Worm (Caenorhabditis elegans) whole organism, L3 larva: ENCODE data around the gene his-35.

Experiments
- R02D3.7 ChIP-seq: fragments of 150-350 bp; optimal IDR thresholded peaks from 2 replicates; lab custom pipeline; 2014; ENCODE audit warnings: missing biosample characterization, missing genetic modification characterization
- ama-1 ChIP-seq: fragments of 150-350 bp; optimal IDR thresholded peaks from 2 replicates; lab custom pipeline; 2018
- ceh-28 ChIP-seq: fragments of 150-350 bp; optimal IDR thresholded peaks from 2 replicates; lab custom pipeline; 2014; ENCODE audit warnings: missing biosample characterization, missing genetic modification reagents, missing genetic modification characterization
- ceh-82 ChIP-seq: fragments of 150-350 bp; optimal IDR thresholded peaks from 2 replicates; lab custom pipeline; 2014; ENCODE audit warnings: missing biosample characterization, missing genetic modification characterization
- ceh-9 ChIP-seq: sonication (generic microtip); optimal IDR thresholded peaks from 2 replicates; lab custom pipeline; 2018; ENCODE audit warnings: missing biosample characterization, missing genetic modification characterization
- daf-12 ChIP-seq: fragments of 150-350 bp; optimal IDR thresholded peaks from 2 replicates; lab custom pipeline; 2014; ENCODE audit warnings: missing biosample characterization, missing genetic modification reagents, missing genetic modification characterization
- egl-27 ChIP-seq: sonication (generic microtip); optimal IDR thresholded peaks from 4 replicates; lab custom pipeline; 2017; ENCODE audit warnings: missing biosample characterization, missing genetic modification reagents, missing genetic modification characterization
- egl-5 ChIP-seq: fragments of 150-350 bp; optimal IDR thresholded peaks from 2 replicates; lab custom pipeline; 2017; ENCODE audit warnings: missing biosample characterization, missing genetic modification reagents, missing genetic modification characterization, inconsistent platforms
- elt-1 ChIP-seq: fragments of 150-350 bp; optimal IDR thresholded peaks from 2 replicates; lab custom pipeline; 2014; ENCODE audit warnings: missing biosample characterization, missing genetic modification characterization
- elt-2 ChIP-seq: sonication (generic microtip); optimal IDR thresholded peaks from 2 replicates; lab custom pipeline; 2016; ENCODE audit warnings: missing genetic modification reagents, mild to moderate bottlenecking, missing genetic modification characterization, missing compliant biosample characterization
- eor-1 ChIP-seq, 2 experiments: fragments of 150-350 bp; optimal IDR thresholded peaks; 2 replicates each; lab custom pipeline; 2014 to 2018; ENCODE audit warnings: missing biosample characterization in 2 of 2, missing genetic modification characterization in 2 of 2
- fkh-2 ChIP-seq: fragments of 150-350 bp; optimal IDR thresholded peaks from 2 replicates; lab custom pipeline; 2014; ENCODE audit warnings: missing biosample characterization, missing genetic modification reagents, missing genetic modification characterization
- fos-1 ChIP-seq: fragments of 150-350 bp; optimal IDR thresholded peaks from 2 replicates; lab custom pipeline; 2014; ENCODE audit warnings: missing biosample characterization, missing genetic modification characterization
- hmg-11 ChIP-seq: sonication (generic microtip); optimal IDR thresholded peaks from 2 replicates; lab custom pipeline; 2016; ENCODE audit warnings: missing genetic modification characterization, missing compliant biosample characterization
- jun-1 ChIP-seq: fragments of 150-350 bp; optimal IDR thresholded peaks from 2 replicates; lab custom pipeline; 2014; ENCODE audit warnings: missing biosample characterization, missing genetic modification reagents, missing genetic modification characterization
- lin-15B ChIP-seq: fragments of 150-350 bp; optimal IDR thresholded peaks from 2 replicates; lab custom pipeline; 2014; ENCODE audit warnings: missing biosample characterization, missing genetic modification characterization
- lin-39 ChIP-seq: fragments of 150-350 bp; optimal IDR thresholded peaks from 2 replicates; lab custom pipeline; 2018; ENCODE audit warnings: missing biosample characterization, missing genetic modification reagents, missing genetic modification characterization
- lsy-12 ChIP-seq: sonication (generic microtip); optimal IDR thresholded peaks from 2 replicates; lab custom pipeline; 2016; ENCODE audit warnings: mild to moderate bottlenecking, missing genetic modification characterization, missing compliant biosample characterization
- mdl-1 ChIP-seq: fragments of 150-350 bp; optimal IDR thresholded peaks from 2 replicates; lab custom pipeline; 2014; ENCODE audit warnings: missing biosample characterization, missing genetic modification characterization
- mml-1 ChIP-seq: fragments of 150-350 bp; sonication (generic microtip); optimal IDR thresholded peaks from 3 replicates; lab custom pipeline; 2014; ENCODE audit warnings: missing biosample characterization, missing genetic modification characterization
- nfya-1 ChIP-seq: sonication (generic microtip); optimal IDR thresholded peaks from 2 replicates; lab custom pipeline; 2017; ENCODE audit warnings: missing genetic modification characterization, mild to moderate bottlenecking, missing compliant biosample characterization, antibody characterized with exemption, moderate library complexity; ENCODE audit not compliant: insufficient read depth
- nhr-11 ChIP-seq: fragments of 150-350 bp; optimal IDR thresholded peaks from 2 replicates; lab custom pipeline; 2014; ENCODE audit warnings: missing biosample characterization, missing genetic modification characterization
- nhr-12 ChIP-seq: fragments of 150-350 bp; optimal IDR thresholded peaks from 2 replicates; lab custom pipeline; 2014; ENCODE audit warnings: missing biosample characterization, missing genetic modification characterization
- nhr-23 ChIP-seq: fragments of 150-350 bp; optimal IDR thresholded peaks from 2 replicates; lab custom pipeline; 2014; ENCODE audit warnings: missing biosample characterization, missing genetic modification reagents, missing genetic modification characterization
- nhr-237 ChIP-seq: fragments of 150-350 bp; optimal IDR thresholded peaks from 2 replicates; lab custom pipeline; 2014; ENCODE audit warnings: missing biosample characterization, missing genetic modification characterization
- nhr-25 ChIP-seq: sonication (generic microtip); optimal IDR thresholded peaks from 2 replicates; lab custom pipeline; 2017; ENCODE audit warnings: missing biosample characterization, missing genetic modification characterization
- nhr-28 ChIP-seq: fragments of 150-350 bp; optimal IDR thresholded peaks from 2 replicates; lab custom pipeline; 2014; ENCODE audit warnings: missing biosample characterization, missing genetic modification characterization
- nhr-43 ChIP-seq: sonication (generic microtip); optimal IDR thresholded peaks from 2 replicates; lab custom pipeline; 2016; ENCODE audit warnings: mild to moderate bottlenecking, missing genetic modification characterization, missing compliant biosample characterization; ENCODE audit not compliant: poor library complexity, severe bottlenecking
- nhr-67 ChIP-seq: fragments of 150-350 bp; optimal IDR thresholded peaks from 2 replicates; lab custom pipeline; 2014; ENCODE audit warnings: missing biosample characterization, missing genetic modification characterization
- nhr-76 ChIP-seq: fragments of 150-350 bp; sonication (generic microtip); optimal IDR thresholded peaks from 5 replicates; lab custom pipeline; 2014; ENCODE audit warnings: missing biosample characterization, missing genetic modification characterization
- pha-4 ChIP-seq: fragments of 150-350 bp; optimal IDR thresholded peaks from 2 replicates; lab custom pipeline; 2014; ENCODE audit warnings: missing biosample characterization, missing genetic modification reagents, missing genetic modification characterization
- pqm-1 ChIP-seq: fragments of 150-350 bp; optimal IDR thresholded peaks from 2 replicates; lab custom pipeline; 2017; ENCODE audit warnings: missing biosample characterization, missing genetic modification characterization, inconsistent platforms
- snpc-4 ChIP-seq: fragments of 150-350 bp; optimal IDR thresholded peaks from 2 replicates; lab custom pipeline; 2014; ENCODE audit warnings: missing biosample characterization, missing genetic modification characterization
- tbx-2 ChIP-seq: sonication (generic microtip); optimal IDR thresholded peaks from 2 replicates; lab custom pipeline; 2016; ENCODE audit warnings: mild to moderate bottlenecking, missing genetic modification characterization, missing compliant biosample characterization
- unc-62 ChIP-seq: fragments of 150-350 bp; sonication (generic microtip); optimal IDR thresholded peaks from 4 replicates; lab custom pipeline; 2014; ENCODE audit warnings: missing biosample characterization, missing genetic modification reagents, missing genetic modification characterization
- zag-1 ChIP-seq: fragments of 150-350 bp; optimal IDR thresholded peaks from 2 replicates; lab custom pipeline; 2014; ENCODE audit warnings: missing biosample characterization, missing genetic modification characterization
- ztf-11 ChIP-seq: fragments of 150-350 bp; optimal IDR thresholded peaks from 2 replicates; lab custom pipeline; 2014; ENCODE audit warnings: missing biosample characterization, missing genetic modification characterization
- ztf-4 ChIP-seq: fragments of 150-350 bp; optimal IDR thresholded peaks from 2 replicates; lab custom pipeline; 2014; ENCODE audit warnings: missing biosample characterization, missing genetic modification characterization

his-35 gene

ce11 chrV:9546860-9547269 is 1.8 kb upstream of the his-35 start, which contains the start of gene his-37 (continued):
- TF ChIP-seq ztf-4 (peak; percentile 91), hmg-11 (peak; percentile 91), zag-1 (peak; percentile 86), R02D3.7 (tag; lab: Kevin White, UChicago) (peak; percentile 89), mml-1 (tag; lab: Kevin White, UChicago) (no peak), ceh-9 (tag; lab: Kevin White, UChicago) (no peak), egl-5 (peak; percentile 87), fos-1 (tag; lab: Kevin White, UChicago) (peak; percentile 95), pqm-1 (tag; lab: Kevin White, UChicago) (peak; percentile 90), nhr-237 (tag; lab: Kevin White, UChicago) (no peak), snpc-4 (tag; lab: Kevin White, UChicago) (peak; percentile 96), egl-27 (peak; percentile 90), ceh-82 (tag; lab: Kevin White, UChicago) (peak; percentile 92), mdl-1 (peak; percentile 52), eor-1 (tag; optimal IDR thresholded peaks at IDR 0.05; lab: Kevin White, UChicago) (peak; percentile 84 to 86), fkh-2 (tag; lab: Kevin White, UChicago) (peak; percentile 73)

ce11 chrV:9546042-9546581 is 1.0 kb upstream of the his-35 start, which contains the start of gene C50F4.6:
TSS of gene C50F4.6 (plus strand) at chrV:9546092.
- TF ChIP-seq daf-12 (no peak), ama-1 (lab: Kevin White, UChicago) (peak; percentile 48)

- no peak for TF ChIP-seq jun-1
- no peak for TF ChIP-seq mml-1 (tag; lab: Kevin White, UChicago)
- peak; percentile 15 for TF ChIP-seq ceh-28 (tag; lab: Kevin White, UChicago)
- no peak for TF ChIP-seq mdl-1
- TF ChIP-seq nhr-25 = peak; percentile 75
- peak; percentile 14 for TF ChIP-seq tbx-2 (tag; lab: Kevin White, UChicago)
- no peak for TF ChIP-seq nhr-11 (tag; lab: Kevin White, UChicago)
- peak; percentile 41 for TF ChIP-seq ama-1 (lab: Kevin White, UChicago)
- TF ChIP-seq lin-15B (tag; lab: Kevin White, UChicago) = peak; percentile 73
- TF ChIP-seq nfya-1 = peak; percentile 82
- peak; percentile 85 for TF ChIP-seq nhr-23 (tag; lab: Kevin White, UChicago)
- TF ChIP-seq zag-1 = no peak
- TF ChIP-seq snpc-4 (tag; lab: Kevin White, UChicago) = peak; percentile 36
- TF ChIP-seq hmg-11 = peak; percentile 85
- TF ChIP-seq lsy-12 (tag; lab: Kevin White, UChicago) = peak; percentile 51
- no peak for TF ChIP-seq nhr-76 (tag; lab: Kevin White, UChicago)
- peak; percentile 47 for TF ChIP-seq elt-2 (tag; lab: Kevin White, UChicago)
- TF ChIP-seq egl-5 = peak; percentile 17
- TF ChIP-seq R02D3.7 (tag; lab: Kevin White, UChicago) = no peak
- no peak for TF ChIP-seq fos-1 (tag; lab: Kevin White, UChicago)
- TF ChIP-seq lin-39 (tag; lab: Kevin White, UChicago) = peak; percentile 63
- peak; percentile 12 for TF ChIP-seq unc-62 (GFP tag; lab: Kevin White, UChicago)
- no peak for TF ChIP-seq nhr-28 (tag; lab: Kevin White, UChicago)
- peak; percentile 15 for TF ChIP-seq ztf-4
- TF ChIP-seq ztf-11 (tag; lab: Kevin White, UChicago) = no peak
- peak; percentile 58 for TF ChIP-seq pqm-1 (tag; lab: Kevin White, UChicago)
- peak; percentile 47 for TF ChIP-seq nhr-43 (tag; lab: Kevin White, UChicago)
- no peak for TF ChIP-seq nhr-12
- no peak for TF ChIP-seq elt-1 (tag; lab: Kevin White, UChicago)
- peak; percentile 55 for TF ChIP-seq pha-4 (tag; lab: Kevin White, UChicago)
- TF ChIP-seq nhr-67 (tag; lab: Kevin White, UChicago) = no peak
Measured at ce11 chrV:9544176-9544632, 884 bp downstream of the his-35 start, which contains the start of gene mdf-1. TSS of gene mdf-1 (minus strand) at chrV:9544226.
